Worm (Caenorhabditis elegans) whole organism, L4 larva: ENCODE results near the gene nhr-196.
"Not testable (repeated sequence)": the region's sequence is repeated elsewhere in the genome, so short reads cannot be mapped to it uniquely, and the experiment has no call there.

Source experiments
- D1046.2 ChIP-seq: fragments of 200-800 bp; sonication (Bioruptor generic); IDR thresholded peaks from 2 replicates; pipeline ENCODE4 v1.3.6; 2022; ENCODE audit warnings: missing genetic modification characterization, missing compliant biosample characterization
- F49E8.2 ChIP-seq: sonication (generic microtip); optimal IDR thresholded peaks from 2 replicates; lab custom pipeline; 2016; ENCODE audit warnings: missing compliant biosample characterization, mild to moderate bottlenecking, missing genetic modification characterization, borderline replicate concordance
- aly-2 ChIP-seq: sonication (generic microtip); optimal IDR thresholded peaks from 2 replicates; lab custom pipeline; 2018; ENCODE audit warnings: missing biosample characterization, missing genetic modification characterization
- ceh-28 ChIP-seq: fragments of 150-350 bp; optimal IDR thresholded peaks from 2 replicates; lab custom pipeline; 2014; ENCODE audit warnings: missing biosample characterization, missing genetic modification reagents, missing genetic modification characterization
- ceh-44 ChIP-seq: fragments of 200-800 bp; sonication (Bioruptor generic); IDR thresholded peaks from 2 replicates; pipeline ENCODE4 v1.3.6; 2022; ENCODE audit warnings: missing genetic modification reagents, missing genetic modification characterization, missing compliant biosample characterization
- ceh-82 ChIP-seq: sonication (generic microtip); optimal IDR thresholded peaks from 2 replicates; lab custom pipeline; 2017; ENCODE audit warnings: missing biosample characterization, missing genetic modification characterization
- ces-1 ChIP-seq: fragments of 150-350 bp; sonication (generic microtip); optimal IDR thresholded peaks from 4 replicates; lab custom pipeline; 2014; ENCODE audit warnings: missing biosample characterization, missing genetic modification reagents, missing genetic modification characterization
- cey-2 ChIP-seq: sonication (generic microtip); optimal IDR thresholded peaks from 3 replicates; lab custom pipeline; 2017; ENCODE audit warnings: missing genetic modification characterization, mild to moderate bottlenecking, missing compliant biosample characterization, antibody characterized with exemption, borderline replicate concordance; ENCODE audit not compliant: insufficient read depth
- daf-8 ChIP-seq: fragments of 200-800 bp; sonication (Bioruptor generic); IDR thresholded peaks from 2 replicates; pipeline ENCODE4 v1.3.6; 2022; ENCODE audit warnings: missing genetic modification characterization, missing compliant biosample characterization
- dpl-1 ChIP-seq: fragments of 150-350 bp; optimal IDR thresholded peaks from 2 replicates; lab custom pipeline; 2014; ENCODE audit warnings: missing biosample characterization, missing genetic modification reagents, missing genetic modification characterization
- duxl-1 ChIP-seq: sonication (generic microtip); optimal IDR thresholded peaks from 2 replicates; lab custom pipeline; 2016; ENCODE audit warnings: mild to moderate bottlenecking, missing genetic modification characterization, moderate library complexity, missing compliant biosample characterization; ENCODE audit not compliant: poor library complexity
- dve-1 ChIP-seq: sonication (generic microtip); optimal IDR thresholded peaks from 2 replicates; lab custom pipeline; 2017; ENCODE audit warnings: antibody characterized with exemption, mild to moderate bottlenecking, missing genetic modification characterization, missing compliant biosample characterization; ENCODE audit not compliant: insufficient read depth
- egl-43 ChIP-seq: fragments of 200-800 bp; sonication (Bioruptor generic); IDR thresholded peaks from 2 replicates; pipeline ENCODE4 v1.3.6; 2022; ENCODE audit warnings: missing genetic modification reagents, missing genetic modification characterization, missing compliant biosample characterization
- gei-8 ChIP-seq: fragments of 200-800 bp; sonication (Bioruptor generic); optimal IDR thresholded peaks from 2 replicates; lab custom pipeline; 2018; ENCODE audit warnings: mild to moderate bottlenecking, missing genetic modification characterization, missing compliant biosample characterization
- hif-1 ChIP-seq, 2 experiments: sonication (generic microtip); optimal IDR thresholded peaks; 2 replicates each; lab custom pipeline; 2016 to 2017; ENCODE audit warnings: missing compliant biosample characterization in 2 of 2, missing genetic modification characterization in 2 of 2, missing genetic modification reagents in 2 of 2, missing genotype in 2 of 2, mild to moderate bottlenecking in 1 of 2
- hlh-11 ChIP-seq: fragments of 200-800 bp; sonication (Bioruptor generic); optimal IDR thresholded peaks from 2 replicates; lab custom pipeline; 2018; ENCODE audit warnings: mild to moderate bottlenecking, missing genetic modification characterization, missing compliant biosample characterization
- hmg-1.1 ChIP-seq: fragments of 200-800 bp; sonication (Bioruptor generic); IDR thresholded peaks from 2 replicates; pipeline ENCODE4 v1.3.6; 2022; ENCODE audit warnings: missing genetic modification reagents, missing genetic modification characterization, missing compliant biosample characterization
- lim-7 ChIP-seq: fragments of 200-800 bp; sonication (Bioruptor generic); IDR thresholded peaks from 2 replicates; pipeline ENCODE4 v1.3.6; 2022; ENCODE audit warnings: missing genetic modification characterization, missing compliant biosample characterization
- lin-13 ChIP-seq: fragments of 150-350 bp; optimal IDR thresholded peaks from 2 replicates; lab custom pipeline; 2014; ENCODE audit warnings: missing biosample characterization, missing genetic modification reagents, missing genetic modification characterization
- lin-39 ChIP-seq: fragments of 150-350 bp; optimal IDR thresholded peaks from 2 replicates; lab custom pipeline; 2014; ENCODE audit warnings: missing biosample characterization, missing genetic modification reagents, missing genetic modification characterization
- madf-5 ChIP-seq, 2 experiments: fragments of 200-800 bp; sonication (Bioruptor generic); IDR thresholded peaks; 2 replicates each; pipeline ENCODE4 v1.3.6; 2022; ENCODE audit warnings: missing compliant biosample characterization in 2 of 2, missing genetic modification characterization in 2 of 2
- mdt-29 ChIP-seq: fragments of 200-800 bp; sonication (Bioruptor generic); IDR thresholded peaks from 2 replicates; pipeline ENCODE4 v1.3.6; 2022; ENCODE audit warnings: missing genetic modification reagents, missing genetic modification characterization, missing compliant biosample characterization
- mep-1 ChIP-seq: fragments of 150-350 bp; sonication (generic microtip); optimal IDR thresholded peaks from 3 replicates; lab custom pipeline; 2014; ENCODE audit warnings: missing biosample characterization, missing genetic modification characterization
- mxl-2 ChIP-seq: fragments of 200-800 bp; sonication (Bioruptor generic); conservative IDR thresholded peaks from 2 replicates; pipeline ENCODE4 v1.3.6; 2022; ENCODE audit warnings: missing genetic modification reagents, missing genetic modification characterization, missing compliant biosample characterization
- nhr-11 ChIP-seq: fragments of 150-350 bp; optimal IDR thresholded peaks from 2 replicates; lab custom pipeline; 2014; ENCODE audit warnings: missing biosample characterization, missing genetic modification characterization
- nhr-111 ChIP-seq: fragments of 200-800 bp; sonication (Bioruptor generic); optimal IDR thresholded peaks from 2 replicates; lab custom pipeline; 2018; ENCODE audit warnings: mild to moderate bottlenecking, missing genetic modification characterization, missing compliant biosample characterization
- nhr-237 ChIP-seq: sonication (generic microtip); optimal IDR thresholded peaks from 2 replicates; lab custom pipeline; 2017; ENCODE audit warnings: missing biosample characterization, missing genetic modification characterization
- nhr-77 ChIP-seq: fragments of 150-350 bp; optimal IDR thresholded peaks from 2 replicates; lab custom pipeline; 2014; ENCODE audit warnings: missing biosample characterization, missing genetic modification characterization
- skn-1 ChIP-seq: fragments of 150-350 bp; optimal IDR thresholded peaks from 2 replicates; lab custom pipeline; 2014; ENCODE audit warnings: missing biosample characterization, missing genetic modification characterization
- unc-130 ChIP-seq: sonication (generic microtip); optimal IDR thresholded peaks from 2 replicates; lab custom pipeline; 2016; ENCODE audit warnings: missing genetic modification reagents, missing genetic modification characterization, missing compliant biosample characterization
- zag-1 ChIP-seq: fragments of 150-350 bp; optimal IDR thresholded peaks from 2 replicates; lab custom pipeline; 2014; ENCODE audit warnings: missing biosample characterization, missing genetic modification characterization
- zfp-3 ChIP-seq: fragments of 200-800 bp; sonication (Bioruptor generic); conservative IDR thresholded peaks from 2 replicates; pipeline ENCODE4 v1.3.6; 2022; ENCODE audit warnings: missing genetic modification reagents, missing genetic modification characterization, missing compliant biosample characterization

Gene nhr-196

ce11 chrV:15685599-15685998, at the start of gene nhr-196:
Gene nhr-196, plus strand, starts transcription at chrV:15685716.
- TF ChIP-seq dve-1 (tag; lab: Kevin White, UChicago), result no peak
- no peak for TF ChIP-seq unc-130
- no peak for TF ChIP-seq dpl-1 (GFP tag; lab: Kevin White, UChicago)
- TF ChIP-seq F49E8.2, result no peak
- no peak for TF ChIP-seq hlh-11 (tag; lab: Kevin White, UChicago)
- TF ChIP-seq ceh-44 (GFP tag; lab: Robert Waterston, UW), result no peak
- TF ChIP-seq nhr-111 (GFP tag; lab: Kevin White, UChicago), result no peak
- no peak for TF ChIP-seq egl-43 (GFP tag; lab: Robert Waterston, UW)
- TF ChIP-seq cey-2 (tag; lab: Kevin White, UChicago), result no peak
- no peak for TF ChIP-seq duxl-1 (tag; lab: Kevin White, UChicago)
- no peak for TF ChIP-seq lin-39 (tag; lab: Kevin White, UChicago)
- no peak for TF ChIP-seq mdt-29 (GFP tag; lab: Robert Waterston, UW)
- no peak for TF ChIP-seq lim-7 (GFP tag; lab: Robert Waterston, UW)
- TF ChIP-seq skn-1 (tag; lab: Kevin White, UChicago), result no peak
- no peak for TF ChIP-seq ceh-82 (tag; lab: Kevin White, UChicago)
- TF ChIP-seq, all 104 proteins: peak for 0

- no peak for TF ChIP-seq nhr-237 (tag; lab: Kevin White, UChicago)
Measured at ce11 chrV:15638853-15639252, 46.7 kb upstream of the nhr-196 start, which contains the start of gene srz-44. Gene srz-44, minus strand, starts transcription at chrV:15638953.

- not testable (repeated sequence) for TF ChIP-seq ces-1 (GFP tag; lab: Kevin White, UChicago); gei-8 (GFP tag; lab: Kevin White, UChicago); aly-2 (tag; lab: Kevin White, UChicago)
Measured at ce11 chrV:15643192-15643591, 42.3 kb upstream of the nhr-196 start, which contains the start of gene C55A1.4. Gene C55A1.4, minus strand, starts transcription at chrV:15643292.

- no peak for TF ChIP-seq nhr-11 (tag; lab: Kevin White, UChicago)
- no peak for TF ChIP-seq daf-8
- no peak for TF ChIP-seq ceh-82 (tag; lab: Kevin White, UChicago)
- no peak for TF ChIP-seq mep-1 (tag; lab: Kevin White, UChicago)
- TF ChIP-seq dve-1 (tag; lab: Kevin White, UChicago), result no peak
- TF ChIP-seq D1046.2 (GFP tag; lab: Robert Waterston, UW), result no peak
- no peak for TF ChIP-seq lin-39 (tag; lab: Kevin White, UChicago)
- no peak for TF ChIP-seq mxl-2 (GFP tag; lab: Robert Waterston, UW)
- no peak for TF ChIP-seq hif-1 (tag; optimal IDR thresholded peaks at IDR 0.05; lab: Kevin White, UChicago)
- TF ChIP-seq dpl-1 (GFP tag; lab: Kevin White, UChicago), result no peak
- TF ChIP-seq zag-1 (tag; lab: Kevin White, UChicago), result no peak
- no peak for TF ChIP-seq madf-5 (GFP tag; IDR thresholded peaks at IDR 0.05; lab: Robert Waterston, UW)
- no peak for TF ChIP-seq ceh-28 (tag; lab: Kevin White, UChicago)
- no peak for TF ChIP-seq gei-8 (GFP tag; lab: Kevin White, UChicago)
- TF ChIP-seq lin-13 (GFP tag; lab: Kevin White, UChicago), result no peak
- no peak for TF ChIP-seq hmg-1.1
- no peak for TF ChIP-seq zfp-3 (GFP tag; lab: Robert Waterston, UW)
- no peak for TF ChIP-seq nhr-77 (tag; lab: Kevin White, UChicago)
Measured at ce11 chrV:15644575-15644974, 40.9 kb upstream of the nhr-196 start, which contains the start of gene str-23. Gene str-23, plus strand, starts transcription at chrV:15644875.
